Fruit fly (Drosophila melanogaster) whole organism, pupa: ENCODE results near the gene CG5021.
A peak's percentile ranks its signal among the peaks of the same experiment; 100 is the strongest.

Source experiments
- CG10348 ChIP-seq: fragments of 200-800 bp; sonication (Bioruptor generic); IDR thresholded peaks from 2 replicates; pipeline ENCODE4 v1.3.6; 2022; ENCODE audit warnings: missing biosample characterization, missing genetic modification characterization
- CG12605 ChIP-seq: fragments of 200-800 bp; sonication (Bioruptor generic); IDR thresholded peaks from 2 replicates; pipeline ENCODE4 v1.3.6; 2022; ENCODE audit warnings: missing biosample characterization, missing genetic modification characterization
- CG13204 ChIP-seq: fragments of 200-800 bp; sonication (Bioruptor generic); optimal IDR thresholded peaks from 2 replicates; lab custom pipeline; 2018; ENCODE audit warnings: missing biosample characterization, mild to moderate bottlenecking, missing genetic modification characterization, moderate library complexity
- CG14655 ChIP-seq: fragments of 200-800 bp; sonication (Bioruptor generic); optimal IDR thresholded peaks from 3 replicates; lab custom pipeline; 2017; ENCODE audit warnings: mild to moderate bottlenecking, missing biosample characterization, missing genetic modification reagents, missing genetic modification characterization
- CG17806 ChIP-seq: fragments of 200-800 bp; sonication (Bioruptor generic); optimal IDR thresholded peaks from 2 replicates; lab custom pipeline; 2018; ENCODE audit warnings: missing biosample characterization, mild to moderate bottlenecking, missing genetic modification characterization, moderate library complexity
- Pif1A ChIP-seq: fragments of 200-800 bp; sonication (Bioruptor generic); optimal IDR thresholded peaks from 3 replicates; lab custom pipeline; 2016; ENCODE audit warnings: missing biosample characterization, missing genetic modification characterization
- Pif1B ChIP-seq: fragments of 200-800 bp; sonication (Bioruptor generic); optimal IDR thresholded peaks from 3 replicates; lab custom pipeline; 2016; ENCODE audit warnings: missing biosample characterization, missing genetic modification characterization

- TF ChIP-seq CG10348 (GFP tag; lab: Robert Waterston, UW) (no peak), CG17806 (peak; percentile 92), Pif1A (GFP tag; lab: Kevin White, UChicago) (no peak), CG13204 (GFP tag; lab: Kevin White, UChicago) (peak; percentile 84), CG12605 (GFP tag; lab: Robert Waterston, UW) (peak; percentile 89), Pif1B (GFP tag; lab: Kevin White, UChicago) (peak; percentile 97), CG14655 (GFP tag; lab: Kevin White, UChicago) (peak; percentile 95)
These were observed 12.0 kb upstream of the CG5021 start, which contains the start of gene GNBP3 for dm6 chr3L:8954648-8955033.
